Fruit fly (Drosophila melanogaster) whole organism: Measurements from ENCODE around the gene Dup99B.

ENCODE experiments used
- CG8478 ChIP-seq: fragments of >200 bp; optimal IDR thresholded peaks from 2 replicates; lab custom pipeline; 2018; ENCODE audit warnings: inconsistent platforms
- psq ChIP-seq: fragments of >200 bp; optimal IDR thresholded peaks from 2 replicates; lab custom pipeline; 2017
- usp ChIP-seq: fragments of >200 bp; optimal IDR thresholded peaks from 2 replicates; lab custom pipeline; 2017; ENCODE audit warnings: missing biosample characterization, missing genetic modification characterization, mixed read lengths

DNA sequence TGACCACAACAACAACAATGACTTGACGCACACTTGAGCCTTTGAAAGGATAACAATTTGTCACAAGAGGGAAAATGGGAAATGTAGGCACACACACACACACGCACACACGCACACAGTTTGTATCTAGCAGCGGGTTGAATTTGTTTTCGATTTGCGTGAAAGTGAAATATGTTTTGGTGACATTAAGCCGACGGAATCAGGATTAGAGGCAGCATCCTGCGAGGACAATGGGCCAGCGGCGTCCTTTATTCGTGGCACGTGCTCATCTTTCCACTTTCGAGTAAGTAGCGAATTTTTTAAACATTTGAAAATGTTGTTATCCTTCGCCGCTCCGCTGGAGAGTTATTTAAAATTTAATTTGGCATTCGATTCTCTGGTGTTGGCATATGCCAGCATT lies 7.9 kb downstream of the Dup99B start:
- TF ChIP-seq usp (GFP tag; lab: Kevin White, UChicago), result no peak
- no peak for TF ChIP-seq CG8478 (lab: Kevin White, UChicago)
- TF ChIP-seq psq, result no peak
